Worm (Caenorhabditis elegans) whole organism, late embryonic: ENCODE measurements around the gene F53A9.7.

Experiments
- ama-1 ChIP-seq: fragments of 150-350 bp; optimal IDR thresholded peaks from 2 replicates; lab custom pipeline; 2014
- ceh-24 ChIP-seq: sonication (generic microtip); optimal IDR thresholded peaks from 2 replicates; lab custom pipeline; 2016; ENCODE audit warnings: mild to moderate bottlenecking, missing genetic modification characterization, missing compliant biosample characterization
- ceh-9 ChIP-seq: sonication (generic microtip); optimal IDR thresholded peaks from 2 replicates; lab custom pipeline; 2016; ENCODE audit warnings: mild to moderate bottlenecking, missing genetic modification characterization, inconsistent platforms, missing compliant biosample characterization
- che-1 ChIP-seq: sonication (generic microtip); optimal IDR thresholded peaks from 2 replicates; lab custom pipeline; 2016; ENCODE audit warnings: mild to moderate bottlenecking, missing genetic modification characterization, missing compliant biosample characterization
- dmd-4 ChIP-seq: sonication (generic microtip); optimal IDR thresholded peaks from 2 replicates; lab custom pipeline; 2016; ENCODE audit warnings: borderline replicate concordance, missing genetic modification characterization, missing compliant biosample characterization
- ets-4 ChIP-seq: sonication (generic microtip); optimal IDR thresholded peaks from 2 replicates; lab custom pipeline; 2016; ENCODE audit warnings: missing genetic modification characterization, missing compliant biosample characterization
- nfya-1 ChIP-seq: sonication (generic microtip); optimal IDR thresholded peaks from 2 replicates; lab custom pipeline; 2017; ENCODE audit warnings: missing genetic modification characterization, mild to moderate bottlenecking, missing compliant biosample characterization, antibody characterized with exemption, moderate library complexity
- nhr-11 ChIP-seq: fragments of 150-350 bp; optimal IDR thresholded peaks from 2 replicates; lab custom pipeline; 2014; ENCODE audit warnings: missing biosample characterization, missing genetic modification characterization
- pag-3 ChIP-seq: sonication (generic microtip); optimal IDR thresholded peaks from 2 replicates; lab custom pipeline; 2016; ENCODE audit warnings: missing compliant biosample characterization, missing genetic modification characterization, borderline replicate concordance
- pqm-1 ChIP-seq: sonication (generic microtip); optimal IDR thresholded peaks from 2 replicates; lab custom pipeline; 2016; ENCODE audit warnings: missing genetic modification characterization, missing compliant biosample characterization
- unc-86 ChIP-seq: sonication (generic microtip); optimal IDR thresholded peaks from 2 replicates; lab custom pipeline; 2016; ENCODE audit warnings: missing genetic modification characterization, missing compliant biosample characterization

ce11 chrX:8737801-8738200 lies 21.1 kb upstream of the F53A9.7 start:
- no peak for TF ChIP-seq ceh-24
- TF ChIP-seq ets-4 (tag; lab: Kevin White, UChicago) = no peak
- TF ChIP-seq che-1 (tag; lab: Kevin White, UChicago) = no peak
- TF ChIP-seq dmd-4 (tag; lab: Kevin White, UChicago) = no peak
- no peak for TF ChIP-seq nfya-1 (tag; lab: Kevin White, UChicago)
- no peak for TF ChIP-seq pag-3 (tag; lab: Kevin White, UChicago)
- no peak for TF ChIP-seq ama-1 (lab: Kevin White, UChicago)
- TF ChIP-seq unc-86 (tag; lab: Kevin White, UChicago) = no peak
- TF ChIP-seq pqm-1 (tag; lab: Kevin White, UChicago) = no peak
- TF ChIP-seq ceh-9 (tag; lab: Kevin White, UChicago) = no peak
- TF ChIP-seq nhr-11 (tag; lab: Kevin White, UChicago) = no peak
